Worm (Caenorhabditis elegans): ENCODE results near the gene str-162.

Gene str-162

DNA sequence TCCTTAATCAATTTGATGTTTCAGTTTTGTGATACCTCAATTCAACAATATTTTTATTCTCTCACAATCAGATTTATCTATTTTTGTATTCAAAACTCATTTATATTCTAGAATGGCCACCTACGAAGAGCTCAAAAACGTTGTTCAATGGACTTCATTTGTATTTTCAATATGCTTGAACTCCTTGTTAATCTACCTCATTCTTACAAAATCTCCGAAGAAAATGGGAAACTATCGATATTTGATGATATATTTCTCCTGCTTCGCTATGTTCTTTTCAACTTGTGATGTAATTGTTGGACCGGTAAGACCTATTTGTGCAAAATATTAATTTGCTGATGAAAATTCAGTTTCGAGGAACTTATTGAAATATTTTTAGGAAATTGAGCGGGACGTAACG, 31.6 kb upstream of the str-162 start, which contains the start of gene str-164:
str-164 (plus strand) TSS at position 113 of the 400 bp plus-strand sequence.
- TF ChIP-seq ceh-22 (tag; optimal IDR thresholded peaks at IDR 0.05) (no peak), ttx-3 (tag; optimal IDR thresholded peaks at IDR 0.05) (no peak), nhr-232 (tag; optimal IDR thresholded peaks at IDR 0.05) (no peak)

DNA sequence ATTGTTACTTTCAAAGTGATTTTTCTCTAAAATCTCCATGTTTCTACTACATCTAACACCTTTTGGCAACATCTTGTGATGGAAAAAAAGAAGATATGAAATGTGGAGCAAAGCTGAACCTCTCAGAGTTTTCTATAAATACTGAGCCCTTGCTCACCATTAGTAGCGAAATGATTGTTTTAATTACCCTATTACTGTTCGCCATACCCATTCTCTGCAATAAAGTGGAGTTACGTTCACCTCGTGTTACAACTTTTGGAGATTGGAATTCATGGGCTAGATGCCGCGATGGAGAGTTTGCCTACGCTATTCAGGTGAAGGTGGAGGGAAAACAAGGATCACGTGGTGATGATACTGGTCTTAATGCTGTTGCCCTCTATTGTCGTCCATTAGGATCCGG, 28.4 kb upstream of the str-162 start, which contains the start of gene txt-3:
txt-3 (plus strand) TSS at position 125 of the 400 bp plus-strand sequence.
- TF ChIP-seq sdc-2 (tag; optimal IDR thresholded peaks at IDR 0.05) (no peak), hlh-13 (GFP tag; optimal IDR thresholded peaks at IDR 0.05) (no peak), rnt-1 (tag; optimal IDR thresholded peaks at IDR 0.05) (no peak), ceh-18 (tag; optimal IDR thresholded peaks at IDR 0.05) (no peak), unc-55 (GFP tag; optimal IDR thresholded peaks at IDR 0.05) (no peak), hlh-15 (tag; optimal IDR thresholded peaks at IDR 0.05) (no peak), C08G9.2 (tag; optimal IDR thresholded peaks at IDR 0.05) (no peak), ceh-34 (tag; optimal IDR thresholded peaks at IDR 0.05) (no peak)

DNA sequence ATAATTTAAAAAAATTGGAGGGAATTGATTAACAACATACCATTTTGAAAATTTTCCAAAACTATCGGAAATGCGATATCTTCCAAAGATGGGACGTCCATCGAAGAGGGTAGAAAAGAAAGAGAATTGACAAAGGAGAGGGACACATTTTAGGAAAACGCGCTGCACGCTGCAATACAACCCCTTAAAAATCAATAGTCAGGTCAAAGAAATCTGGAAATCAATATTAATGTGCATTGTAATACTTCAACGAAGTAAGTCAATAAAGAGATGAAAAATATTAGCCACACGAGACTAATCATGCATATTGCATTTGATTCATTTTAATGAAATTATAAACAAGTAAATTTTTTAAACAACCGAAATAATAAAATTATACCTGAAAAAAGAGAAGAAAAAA, 22.8 kb upstream of the str-162 start, which contains the start of gene Y9C9A.13:
Y9C9A.13 (minus strand) TSS at position 101 of the 400 bp plus-strand sequence.
- TF ChIP-seq elt-2 (tag; optimal IDR thresholded peaks at IDR 0.05) = no peak
- no peak for TF ChIP-seq ceh-6 (GFP tag; optimal IDR thresholded peaks at IDR 0.05)
- no peak for TF ChIP-seq unc-86 (tag; optimal IDR thresholded peaks at IDR 0.05)
- no peak for TF ChIP-seq ceh-30 (tag; optimal IDR thresholded peaks at IDR 0.05)

DNA sequence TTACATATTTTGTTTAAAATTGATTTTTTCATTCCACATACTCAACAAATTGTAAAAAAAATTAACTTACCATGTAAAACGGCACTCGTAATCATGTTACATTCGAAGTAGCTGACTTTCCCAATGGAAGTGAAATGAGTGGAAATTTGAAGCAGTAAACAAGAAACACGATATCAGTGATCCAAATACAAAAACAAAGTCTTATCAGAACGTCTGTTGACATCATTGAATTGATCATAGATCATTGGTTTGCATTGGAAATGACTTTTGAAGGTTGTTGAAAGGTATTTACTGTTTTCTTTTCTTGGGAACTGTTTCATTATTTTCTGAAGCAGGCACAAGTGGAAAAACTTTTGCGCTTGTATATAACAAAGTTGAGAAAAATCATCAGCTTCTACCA, 16.2 kb upstream of the str-162 start, which contains the start of gene Y9C9A.16:
Y9C9A.16 (minus strand) TSS at position 131 of the 400 bp plus-strand sequence.
- TF ChIP-seq pha-2 (tag; optimal IDR thresholded peaks at IDR 0.05) (no peak), unc-3 (GFP tag; conservative IDR thresholded peaks at IDR 0.05) (no peak), unc-3 (tag; optimal IDR thresholded peaks at IDR 0.05) (no peak), ceh-30 (tag; optimal IDR thresholded peaks at IDR 0.05) (no peak), mec-3 (tag; optimal IDR thresholded peaks at IDR 0.05; ENCODE audit: borderline replicate concordance) (no peak)

ce11 chrIV:4977176-4977693, 15.0 kb upstream of the str-162 start, which contains the start of gene E03H12.5:
E03H12.5 (plus strand) TSS chrIV:4977226.
- no peak for TF ChIP-seq K02D7.2 (tag; optimal IDR thresholded peaks at IDR 0.05)
- no peak for TF ChIP-seq ceh-6 (GFP tag; optimal IDR thresholded peaks at IDR 0.05)
- TF ChIP-seq hlh-15 (tag; optimal IDR thresholded peaks at IDR 0.05) = no peak
- no peak for TF ChIP-seq pha-4 (tag; optimal IDR thresholded peaks at IDR 0.05)
- no peak for TF ChIP-seq nhr-11 (tag; optimal IDR thresholded peaks at IDR 0.05)
- no peak for TF ChIP-seq ceh-31 (tag; optimal IDR thresholded peaks at IDR 0.05)
- no peak for TF ChIP-seq nhr-232 (tag; optimal IDR thresholded peaks at IDR 0.05)
- no peak for TF ChIP-seq elt-4 (tag; optimal IDR thresholded peaks at IDR 0.05)
- TF ChIP-seq hlh-30 (tag; optimal IDR thresholded peaks at IDR 0.05; ENCODE audit: insufficient read depth) = no peak

- TF ChIP-seq tbx-7 (tag; optimal IDR thresholded peaks at IDR 0.05) (no peak), lin-11 (tag; optimal IDR thresholded peaks at IDR 0.05) (no peak), unc-3 (GFP tag; conservative IDR thresholded peaks at IDR 0.05) (no peak), unc-3 (tag; optimal IDR thresholded peaks at IDR 0.05) (no peak), ceh-24 (tag; optimal IDR thresholded peaks at IDR 0.05) (no peak), Y22D7AL.16 (tag; optimal IDR thresholded peaks at IDR 0.05) (no peak), syd-9 (tag; optimal IDR thresholded peaks at IDR 0.05) (no peak), T23F11.4 (GFP tag; optimal IDR thresholded peaks at IDR 0.05) (no peak), ceh-31 (tag; optimal IDR thresholded peaks at IDR 0.05) (no peak), che-1 (tag; optimal IDR thresholded peaks at IDR 0.05) (no peak), K02D7.2 (tag; optimal IDR thresholded peaks at IDR 0.05) (no peak), ceh-14 (tag; optimal IDR thresholded peaks at IDR 0.05) (no peak)
Measured at ce11 chrIV:4981027-4981426, 11.2 kb upstream of the str-162 start, which contains the start of gene srz-24. srz-24 (minus strand) TSS chrIV:4981127.

All from whole organism, late embryonic.